Fruit fly (Drosophila melanogaster) whole organism, embryonic: ENCODE measurements around the gene Rok.

Source experiments
- ATbp ChIP-seq: fragments of 200-800 bp; sonication (Bioruptor generic); optimal IDR thresholded peaks from 2 replicates; lab custom pipeline; 2017; ENCODE audit warnings: missing biosample characterization, mild to moderate bottlenecking, missing genetic modification characterization, missing genetic modification reagents
- Adf1 ChIP-seq: fragments of 200-800 bp; sonication (Bioruptor generic); IDR thresholded peaks from 2 replicates; pipeline ENCODE4 v1.3.6; 2022; ENCODE audit warnings: missing biosample characterization, missing genetic modification characterization
- Atf6 ChIP-seq: fragments of 200-800 bp; sonication (Bioruptor generic); IDR thresholded peaks from 2 replicates; pipeline ENCODE4 v1.3.6; 2022; ENCODE audit warnings: missing biosample characterization, missing genetic modification characterization
- CG10267 ChIP-seq: fragments of 200-800 bp; sonication (Bioruptor generic); optimal IDR thresholded peaks from 2 replicates; lab custom pipeline; 2018; ENCODE audit warnings: missing biosample characterization, mild to moderate bottlenecking, missing genetic modification characterization, moderate library complexity
- CG10979 ChIP-seq: fragments of 200-800 bp; sonication (Bioruptor generic); optimal IDR thresholded peaks from 2 replicates; lab custom pipeline; 2018; ENCODE audit warnings: missing biosample characterization, mild to moderate bottlenecking, missing genetic modification characterization, moderate library complexity
- CG12219 ChIP-seq: fragments of 200-800 bp; sonication (Bioruptor generic); optimal IDR thresholded peaks from 3 replicates; lab custom pipeline; 2018; ENCODE audit warnings: missing biosample characterization, mild to moderate bottlenecking, missing genetic modification characterization
- CG13296 ChIP-seq: fragments of 200-800 bp; sonication (Bioruptor generic); optimal IDR thresholded peaks from 3 replicates; lab custom pipeline; 2018; ENCODE audit warnings: missing biosample characterization, mild to moderate bottlenecking, missing genetic modification characterization
- CG14441 ChIP-seq: fragments of 200-800 bp; sonication (Bioruptor generic); IDR thresholded peaks from 2 replicates; pipeline ENCODE4 v1.3.6; 2022; ENCODE audit warnings: missing biosample characterization, missing genetic modification characterization
- CG17328 ChIP-seq: fragments of 200-800 bp; sonication (Bioruptor generic); IDR thresholded peaks from 2 replicates; pipeline ENCODE4 v1.3.6; 2022; ENCODE audit warnings: missing biosample characterization, missing genetic modification characterization
- CG17385 ChIP-seq: fragments of 200-800 bp; sonication (Bioruptor generic); optimal IDR thresholded peaks from 3 replicates; lab custom pipeline; 2018; ENCODE audit warnings: missing biosample characterization, mild to moderate bottlenecking, missing genetic modification characterization
- CG17829 ChIP-seq: fragments of 200-800 bp; optimal IDR thresholded peaks from 2 replicates; lab custom pipeline; 2019; ENCODE audit warnings: missing biosample characterization, mild to moderate bottlenecking, missing genetic modification characterization, moderate library complexity
- CG18011 ChIP-seq: fragments of 200-800 bp; sonication (Bioruptor generic); optimal IDR thresholded peaks from 2 replicates; lab custom pipeline; 2017; ENCODE audit warnings: missing biosample characterization, missing genetic modification characterization, mild to moderate bottlenecking, moderate library complexity, missing genotype
- CG2120 ChIP-seq: fragments of 200-800 bp; sonication (Bioruptor generic); optimal IDR thresholded peaks from 3 replicates; lab custom pipeline; 2016; ENCODE audit warnings: missing biosample characterization, missing genetic modification characterization
- CG30431 ChIP-seq: fragments of 200-800 bp; sonication (Bioruptor generic); optimal IDR thresholded peaks from 2 replicates; lab custom pipeline; 2017; ENCODE audit warnings: missing biosample characterization, missing genetic modification characterization
- CG32532 ChIP-seq: fragments of 200-800 bp; sonication (Bioruptor generic); IDR thresholded peaks from 2 replicates; pipeline ENCODE4 v1.3.6; 2022; ENCODE audit warnings: missing biosample characterization, missing genetic modification characterization
- CG33213 ChIP-seq: fragments of 200-800 bp; sonication (Bioruptor generic); optimal IDR thresholded peaks from 3 replicates; lab custom pipeline; 2016; ENCODE audit warnings: missing biosample characterization, missing genetic modification characterization
- CG34224 ChIP-seq: fragments of 200-800 bp; sonication (Bioruptor generic); IDR thresholded peaks from 3 replicates; pipeline ENCODE4 v1.3.6; 2022; ENCODE audit warnings: missing biosample characterization, missing genetic modification characterization; ENCODE audit not compliant: partially characterized antibody
- CG6683 ChIP-seq: fragments of 200-800 bp; sonication (Bioruptor generic); optimal IDR thresholded peaks from 2 replicates; lab custom pipeline; 2017; ENCODE audit warnings: missing biosample characterization, mild to moderate bottlenecking, missing genetic modification characterization, missing genetic modification reagents
- CG8290 ChIP-seq, 3 experiments: fragments of 200-800 bp; sonication (Bioruptor generic); optimal IDR thresholded peaks; 2 replicates each; lab custom pipeline; 2016 to 2019; ENCODE audit warnings: missing biosample characterization in 3 of 3, missing genetic modification characterization in 3 of 3, mild to moderate bottlenecking in 2 of 3, moderate library complexity in 1 of 3
- CG8924 ChIP-seq: fragments of 200-800 bp; optimal IDR thresholded peaks from 3 replicates; lab custom pipeline; 2019; ENCODE audit warnings: missing biosample characterization, mild to moderate bottlenecking, missing genetic modification characterization, moderate library complexity
- CG9437 ChIP-seq: fragments of 200-800 bp; sonication (Bioruptor generic); optimal IDR thresholded peaks from 2 replicates; lab custom pipeline; 2018; ENCODE audit warnings: missing biosample characterization, mild to moderate bottlenecking, missing genetic modification characterization
- CrebB ChIP-seq: fragments of 200-800 bp; sonication (Bioruptor generic); optimal IDR thresholded peaks from 3 replicates; lab custom pipeline; 2018; ENCODE audit warnings: missing biosample characterization, mild to moderate bottlenecking, missing genetic modification characterization
- Meics ChIP-seq: fragments of 200-800 bp; sonication (Bioruptor generic); optimal IDR thresholded peaks from 2 replicates; lab custom pipeline; 2017; ENCODE audit warnings: missing biosample characterization, mild to moderate bottlenecking, missing genetic modification characterization
- Oaz ChIP-seq: fragments of 200-800 bp; sonication (Bioruptor generic); IDR thresholded peaks from 2 replicates; pipeline ENCODE4 v1.3.6; 2022; ENCODE audit warnings: missing biosample characterization, missing genetic modification characterization
- Opbp ChIP-seq: fragments of 200-800 bp; sonication (Bioruptor generic); IDR thresholded peaks from 3 replicates; pipeline ENCODE4 v1.3.6; 2022; ENCODE audit warnings: missing biosample characterization, missing genetic modification characterization; ENCODE audit not compliant: partially characterized antibody
- amos ChIP-seq: fragments of 200-800 bp; sonication (Bioruptor generic); IDR thresholded peaks from 2 replicates; pipeline ENCODE4 v1.3.6; 2022; ENCODE audit warnings: missing biosample characterization, missing genetic modification characterization; ENCODE audit not compliant: partially characterized antibody
- br ChIP-seq: fragments of >200 bp; optimal IDR thresholded peaks from 2 replicates; lab custom pipeline; 2017
- danr ChIP-seq: fragments of 200-800 bp; sonication (Bioruptor generic); IDR thresholded peaks from 2 replicates; pipeline ENCODE4 v1.3.6; 2022; ENCODE audit warnings: missing biosample characterization, missing genetic modification characterization
- ewg ChIP-seq: fragments of 200-800 bp; sonication (Bioruptor generic); optimal IDR thresholded peaks from 3 replicates; lab custom pipeline; 2017; ENCODE audit warnings: mild to moderate bottlenecking, missing biosample characterization, missing genetic modification reagents, missing genetic modification characterization
- exex ChIP-seq: fragments of 200-800 bp; sonication (Bioruptor generic); optimal IDR thresholded peaks from 4 replicates; lab custom pipeline; 2018; ENCODE audit warnings: missing biosample characterization, mild to moderate bottlenecking, missing genetic modification characterization, moderate library complexity
- lmd ChIP-seq: fragments of 200-800 bp; sonication (Bioruptor generic); IDR thresholded peaks from 2 replicates; pipeline ENCODE4 v1.3.6; 2022; ENCODE audit warnings: missing biosample characterization, missing genetic modification characterization
- nmo ChIP-seq: fragments of 200-800 bp; sonication (Bioruptor generic); optimal IDR thresholded peaks from 2 replicates; lab custom pipeline; 2018; ENCODE audit warnings: missing biosample characterization, mild to moderate bottlenecking, missing genetic modification characterization, moderate library complexity
- onecut ChIP-seq: fragments of 200-800 bp; sonication (Bioruptor generic); IDR thresholded peaks from 2 replicates; pipeline ENCODE4 v1.3.6; 2022; ENCODE audit warnings: missing biosample characterization, missing genetic modification characterization
- p53 ChIP-seq: fragments of 200-800 bp; sonication (Bioruptor generic); optimal IDR thresholded peaks from 2 replicates; lab custom pipeline; 2016; ENCODE audit warnings: missing biosample characterization, missing genetic modification characterization
- pfk ChIP-seq: fragments of 200-800 bp; sonication (Bioruptor generic); optimal IDR thresholded peaks from 2 replicates; lab custom pipeline; 2018; ENCODE audit warnings: missing biosample characterization, mild to moderate bottlenecking, missing genetic modification characterization, moderate library complexity
- pho ChIP-seq: fragments of 200-800 bp; sonication (Bioruptor generic); optimal IDR thresholded peaks from 2 replicates; lab custom pipeline; 2016; ENCODE audit warnings: missing biosample characterization, missing genetic modification characterization
- phol ChIP-seq: fragments of 200-800 bp; sonication (Bioruptor generic); optimal IDR thresholded peaks from 3 replicates; lab custom pipeline; 2018; ENCODE audit warnings: missing biosample characterization, mild to moderate bottlenecking, missing genetic modification characterization, moderate library complexity
- ro ChIP-seq: fragments of 200-800 bp; sonication (Bioruptor generic); IDR thresholded peaks from 2 replicates; pipeline ENCODE4 v1.3.6; 2022; ENCODE audit warnings: missing biosample characterization, missing genetic modification characterization
- shn ChIP-seq: fragments of 200-800 bp; sonication (Bioruptor generic); optimal IDR thresholded peaks from 3 replicates; lab custom pipeline; 2016; ENCODE audit warnings: missing biosample characterization, missing genetic modification characterization
- stc ChIP-seq: fragments of 200-800 bp; sonication (Bioruptor generic); IDR thresholded peaks from 2 replicates; pipeline ENCODE4 v1.3.6; 2022; ENCODE audit warnings: missing biosample characterization, missing genetic modification characterization
- sug ChIP-seq: fragments of 200-800 bp; optimal IDR thresholded peaks from 2 replicates; lab custom pipeline; 2019; ENCODE audit warnings: missing biosample characterization, mild to moderate bottlenecking, missing genetic modification characterization, moderate library complexity
- twi ChIP-seq: fragments of 200-800 bp; optimal IDR thresholded peaks from 2 replicates; lab custom pipeline; 2019; ENCODE audit warnings: missing biosample characterization, mild to moderate bottlenecking, missing genetic modification characterization, moderate library complexity

Gene Rok

DNA sequence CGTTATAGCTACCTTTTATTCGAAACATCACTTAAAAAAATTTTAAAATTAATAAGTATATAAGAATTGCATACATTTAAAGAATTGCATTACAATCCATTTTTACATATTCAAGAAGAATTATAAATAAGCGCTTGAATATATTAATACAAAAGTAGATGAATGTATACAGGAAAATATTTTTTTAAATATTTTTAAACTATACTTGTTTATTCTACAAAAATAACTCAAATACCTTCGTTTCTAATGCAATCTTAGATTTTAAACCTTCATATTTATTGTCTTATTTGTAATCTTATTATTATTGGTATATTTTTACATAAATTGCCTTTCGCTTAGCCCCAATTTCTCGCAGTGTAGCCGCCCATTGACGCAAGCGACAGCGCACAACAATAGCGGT lies 39.9 kb upstream of the Rok start (continued):
- TF ChIP-seq CG6683: no peak

DNA sequence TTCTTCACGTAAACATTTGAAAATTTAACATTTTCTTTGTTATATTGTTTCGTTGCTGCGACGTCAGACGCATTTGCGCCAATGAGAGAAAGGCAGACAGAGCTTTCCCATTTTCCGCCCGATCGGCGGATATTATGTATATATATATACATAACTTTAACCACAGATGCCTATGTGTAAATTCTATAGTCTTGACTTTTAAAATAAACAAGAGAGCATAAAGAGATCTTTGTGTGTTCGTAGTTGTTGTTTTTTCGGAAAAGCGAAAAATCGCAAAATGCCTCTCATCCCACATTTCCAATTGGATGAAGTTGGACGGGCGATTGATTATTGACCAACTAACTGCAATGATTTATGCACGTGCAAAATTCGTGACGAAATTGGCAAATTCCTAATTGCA lies 39.4 kb upstream of the Rok start, which contains the start of gene CG13012:
CG13012 (minus strand) TSS at position 101 of the 400 bp plus-strand sequence.
- TF ChIP-seq twi (tag; lab: Kevin White, UChicago) (no peak), onecut (GFP tag; lab: Robert Waterston, UW) (no peak), CG10267 (tag; lab: Kevin White, UChicago) (no peak), Oaz (GFP tag; lab: Robert Waterston, UW) (no peak), stc (no peak), CG17829 (tag; lab: Kevin White, UChicago) (no peak)

DNA sequence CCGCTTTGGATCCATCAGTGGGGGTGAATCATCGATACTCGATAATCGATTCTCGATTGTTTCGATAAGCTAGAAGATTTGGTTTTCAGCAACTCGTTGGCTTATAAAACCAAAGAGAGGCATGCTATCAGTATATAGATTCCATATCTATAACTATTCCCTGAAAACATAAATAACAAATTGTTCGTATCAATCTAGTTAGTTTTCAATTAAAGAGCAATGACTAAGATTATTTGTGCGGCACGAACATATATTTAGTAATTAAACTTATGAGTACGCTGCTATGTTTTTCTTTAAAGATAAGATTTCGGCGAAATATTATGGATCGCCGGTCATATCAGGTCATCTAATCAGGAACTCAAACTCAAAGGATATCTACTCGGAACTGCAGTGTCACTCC lies 37.3 kb upstream of the Rok start:
- TF ChIP-seq danr (no peak), exex (tag; lab: Kevin White, UChicago) (peak; percentile 98)

DNA sequence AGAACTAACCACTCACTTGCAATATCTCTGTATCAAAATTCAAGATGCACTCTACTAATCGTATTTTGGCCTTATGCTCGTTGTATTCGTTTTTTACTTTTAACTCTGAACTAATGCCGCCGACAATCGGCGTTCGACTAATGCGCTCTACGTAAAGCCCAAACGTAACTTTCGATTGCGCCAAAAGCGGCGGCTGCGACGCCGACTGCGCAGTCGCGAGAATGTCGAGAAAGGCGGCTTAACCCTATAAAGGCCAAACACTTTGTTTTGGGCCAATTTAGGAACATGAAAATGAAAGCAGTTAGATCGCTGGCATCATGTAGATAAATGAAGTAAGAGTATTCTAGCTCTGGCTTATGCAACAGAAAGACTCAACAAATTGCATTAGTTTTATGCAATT lies 35.7 kb upstream of the Rok start:
- TF ChIP-seq phol: no peak
- TF ChIP-seq CG18011 (GFP tag; lab: Kevin White, UChicago): no peak
- peak; percentile 58; the same call in 1 of the 2 replicates for TF ChIP-seq Adf1 (GFP tag; lab: Robert Waterston, UW)
- peak; percentile 62 for TF ChIP-seq CG9437 (GFP tag; lab: Kevin White, UChicago)

DNA sequence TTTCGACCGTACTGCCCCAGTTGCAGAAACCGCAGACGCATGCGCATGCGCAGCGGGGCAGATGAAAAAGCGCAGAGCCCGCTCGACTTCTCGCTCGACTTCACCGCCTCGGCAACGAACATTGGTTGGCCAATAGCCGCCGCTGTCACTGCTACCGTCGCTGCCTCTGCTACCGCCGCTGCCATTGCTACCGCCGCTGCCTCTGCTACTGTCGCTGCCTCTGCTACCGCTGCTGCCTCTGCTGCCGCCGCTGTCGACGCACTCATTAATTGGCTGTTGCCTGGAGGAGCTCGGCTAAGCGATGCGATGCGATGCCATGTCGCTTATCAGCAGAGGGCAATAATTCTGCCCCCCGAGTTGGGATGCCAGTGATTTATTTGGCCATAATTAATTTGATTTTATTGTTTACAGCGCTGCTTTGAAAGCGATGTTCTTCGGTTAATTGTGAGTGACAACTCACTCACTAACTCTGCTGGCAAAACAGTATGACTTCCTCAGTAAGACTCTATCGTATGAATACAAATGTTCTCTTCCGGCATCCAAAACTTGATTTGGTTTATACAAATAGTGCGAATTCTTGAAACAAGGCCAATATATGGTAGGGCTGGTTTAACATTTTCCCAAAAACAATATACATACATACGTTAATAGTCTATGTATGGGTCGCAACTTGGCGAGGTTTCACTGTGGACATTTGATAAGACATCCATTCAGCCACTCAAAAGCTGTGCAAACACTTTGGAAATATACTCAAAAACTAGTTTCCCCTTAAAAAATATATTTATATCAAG lies 33.7 kb upstream of the Rok start:
- TF ChIP-seq nmo (GFP tag; lab: Kevin White, UChicago) (peak; percentile 26), br (lab: Kevin White, UChicago) (no peak), Atf6 (GFP tag; lab: Robert Waterston, UW) (peak; percentile 23; the same call in 1 of the 2 replicates), CG8924 (tag; lab: Kevin White, UChicago) (peak; percentile 5), CG8290 (GFP tag; optimal IDR thresholded peaks at IDR 0.05; lab: Kevin White, UChicago) (no peak), CG8290 (tag; optimal IDR thresholded peaks at IDR 0.05; lab: Kevin White, UChicago) (peak in 1 of 2 experiments; percentile 64), CG32532 (GFP tag; lab: Robert Waterston, UW) (peak; percentile 37; the same call in 1 of the 2 replicates), CG17385 (GFP tag; lab: Kevin White, UChicago) (peak; percentile 21), amos (GFP tag; lab: Robert Waterston, UW) (no peak), ro (GFP tag; lab: Robert Waterston, UW) (no peak), pfk (GFP tag; lab: Kevin White, UChicago) (no peak), ATbp (peak; percentile 7), ewg (GFP tag; lab: Kevin White, UChicago) (peak; percentile 21), CG10979 (tag; lab: Kevin White, UChicago) (no peak), lmd (GFP tag; lab: Robert Waterston, UW) (peak; percentile 49; the same call in 1 of the 2 replicates), Meics (GFP tag; lab: Kevin White, UChicago) (peak; percentile 36), Opbp (GFP tag; lab: Robert Waterston, UW) (no peak), CG33213 (GFP tag; lab: Kevin White, UChicago) (no peak), CG13296 (GFP tag; lab: Kevin White, UChicago) (no peak), p53 (GFP tag; lab: Kevin White, UChicago) (no peak), CrebB (tag; lab: Kevin White, UChicago) (peak; percentile 15), CG2120 (GFP tag; lab: Kevin White, UChicago) (peak; percentile 72), sug (peak; percentile 38), CG30431 (GFP tag; lab: Kevin White, UChicago) (no peak), pho (no peak), CG17328 (GFP tag; lab: Robert Waterston, UW) (no peak), CG12219 (GFP tag; lab: Kevin White, UChicago) (peak; percentile 22), shn (GFP tag; lab: Kevin White, UChicago) (peak; percentile 3), CG14441 (GFP tag; lab: Robert Waterston, UW) (peak; percentile 50), CG34224 (GFP tag; lab: Robert Waterston, UW) (0 out of 3 replicates have a peak, but pooled peaks have one; percentile 12)
